Fruit fly (Drosophila melanogaster): Measurements from ENCODE around the gene bru2.

- no peak for TF ChIP-seq usp (GFP tag; optimal IDR thresholded peaks at IDR 0.05)
- no peak for TF ChIP-seq ey (GFP tag; optimal IDR thresholded peaks at IDR 0.05)
- no peak for TF ChIP-seq pan (optimal IDR thresholded peaks at IDR 0.05)
These were observed 79.3 kb downstream of the bru2 start, which contains the start of gene vir-1 for dm6 chr2L:12423106-12423836.

All from whole organism, wandering third instar larva.